Worm (Caenorhabditis elegans) whole organism, L1 larva: ENCODE measurements around the gene nep-6.

ENCODE experiments used
- C04F5.9 ChIP-seq: sonication (generic microtip); optimal IDR thresholded peaks from 2 replicates; lab custom pipeline; 2016; ENCODE audit warnings: missing genetic modification characterization, missing compliant biosample characterization
- C34B4.2 ChIP-seq: sonication (generic microtip); optimal IDR thresholded peaks from 2 replicates; lab custom pipeline; 2017; ENCODE audit warnings: mild to moderate bottlenecking, missing genetic modification characterization, missing compliant biosample characterization
- Y116A8C.19 ChIP-seq: sonication (generic microtip); optimal IDR thresholded peaks from 2 replicates; lab custom pipeline; 2016; ENCODE audit warnings: missing compliant biosample characterization, missing genetic modification characterization, borderline replicate concordance
- aly-2 ChIP-seq: fragments of 150-350 bp; optimal IDR thresholded peaks from 2 replicates; lab custom pipeline; 2014; ENCODE audit warnings: missing biosample characterization, missing genetic modification characterization
- ama-1 ChIP-seq: fragments of 150-350 bp; optimal IDR thresholded peaks from 2 replicates; lab custom pipeline; 2014
- ceh-8 ChIP-seq: fragments of 200-800 bp; sonication (Bioruptor generic); optimal IDR thresholded peaks from 2 replicates; lab custom pipeline; 2018; ENCODE audit warnings: mild to moderate bottlenecking, missing genetic modification characterization, moderate library complexity, missing compliant biosample characterization
- ceh-82 ChIP-seq, 3 experiments: fragments of 150-350 bp in 1 of 3; sonication (generic microtip) in 2 of 3; optimal IDR thresholded peaks; 2 replicates each; lab custom pipeline; 2014 to 2017; ENCODE audit warnings: missing biosample characterization in 3 of 3, missing genetic modification characterization in 3 of 3
- ceh-90 ChIP-seq: sonication (generic microtip); optimal IDR thresholded peaks from 2 replicates; lab custom pipeline; 2016; ENCODE audit warnings: missing genetic modification characterization, missing compliant biosample characterization
- dpl-1 ChIP-seq, 3 experiments: fragments of 150-350 bp in 2 of 3; sonication (generic microtip) in 1 of 3; optimal IDR thresholded peaks; 2 replicates each; lab custom pipeline; 2014 to 2017; ENCODE audit warnings: missing biosample characterization in 3 of 3, missing genetic modification characterization in 3 of 3, missing genetic modification reagents in 3 of 3
- dsc-1 ChIP-seq: sonication (generic microtip); optimal IDR thresholded peaks from 2 replicates; lab custom pipeline; 2016; ENCODE audit warnings: mild to moderate bottlenecking, missing genetic modification characterization, missing compliant biosample characterization
- efl-3 ChIP-seq: fragments of 200-800 bp; sonication (Bioruptor generic); optimal IDR thresholded peaks from 2 replicates; lab custom pipeline; 2018; ENCODE audit warnings: mild to moderate bottlenecking, missing genetic modification characterization, missing compliant biosample characterization
- egl-13 ChIP-seq: sonication (generic microtip); optimal IDR thresholded peaks from 2 replicates; lab custom pipeline; 2016; ENCODE audit warnings: missing genotype, missing genetic modification reagents, missing genetic modification characterization, missing compliant biosample characterization
- elt-2 ChIP-seq: sonication (generic microtip); optimal IDR thresholded peaks from 2 replicates; lab custom pipeline; 2016; ENCODE audit warnings: missing genetic modification characterization, mild to moderate bottlenecking, inconsistent platforms, missing compliant biosample characterization, missing genetic modification reagents
- ets-5 ChIP-seq: fragments of 200-800 bp; sonication (Bioruptor generic); IDR thresholded peaks from 2 replicates; pipeline ENCODE4 v1.3.6; 2022; ENCODE audit warnings: missing genetic modification characterization, missing compliant biosample characterization
- fkh-4 ChIP-seq: sonication (generic microtip); optimal IDR thresholded peaks from 2 replicates; lab custom pipeline; 2016; ENCODE audit warnings: missing compliant biosample characterization, missing genetic modification characterization, borderline replicate concordance
- fkh-8 ChIP-seq: sonication (generic microtip); optimal IDR thresholded peaks from 2 replicates; lab custom pipeline; 2016; ENCODE audit warnings: mild to moderate bottlenecking, missing genetic modification characterization, missing compliant biosample characterization
- fos-1 ChIP-seq: fragments of 150-350 bp; optimal IDR thresholded peaks from 2 replicates; lab custom pipeline; 2014; ENCODE audit warnings: missing biosample characterization, missing genetic modification characterization
- hlh-4 ChIP-seq: sonication (generic microtip); optimal IDR thresholded peaks from 2 replicates; lab custom pipeline; 2016; ENCODE audit warnings: mild to moderate bottlenecking, missing genetic modification characterization, missing compliant biosample characterization
- lin-14 ChIP-seq: fragments of 200-800 bp; sonication (Bioruptor generic); optimal IDR thresholded peaks from 2 replicates; lab custom pipeline; 2018; ENCODE audit warnings: mild to moderate bottlenecking, missing genetic modification characterization, moderate library complexity, missing compliant biosample characterization
- lin-39 ChIP-seq: fragments of 150-350 bp; optimal IDR thresholded peaks from 2 replicates; lab custom pipeline; 2014; ENCODE audit warnings: missing biosample characterization, missing genetic modification reagents, missing genetic modification characterization
- lir-3 ChIP-seq: sonication (generic microtip); optimal IDR thresholded peaks from 2 replicates; lab custom pipeline; 2016; ENCODE audit warnings: mild to moderate bottlenecking, missing genetic modification characterization, moderate library complexity, missing compliant biosample characterization; ENCODE audit not compliant: poor library complexity
- mef-2 ChIP-seq: fragments of 150-350 bp; optimal IDR thresholded peaks from 2 replicates; lab custom pipeline; 2014; ENCODE audit warnings: missing biosample characterization, missing genetic modification characterization
- mep-1 ChIP-seq: fragments of 150-350 bp; optimal IDR thresholded peaks from 2 replicates; lab custom pipeline; 2014; ENCODE audit warnings: missing biosample characterization, missing genetic modification characterization
- nhr-19 ChIP-seq: fragments of 200-800 bp; sonication (Bioruptor generic); conservative IDR thresholded peaks from 2 replicates; pipeline ENCODE4 v1.3.6; 2022; ENCODE audit warnings: missing genetic modification characterization, missing compliant biosample characterization
- nhr-20 ChIP-seq: sonication (generic microtip); optimal IDR thresholded peaks from 2 replicates; lab custom pipeline; 2016; ENCODE audit warnings: mild to moderate bottlenecking, missing genetic modification characterization, missing compliant biosample characterization
- nhr-237 ChIP-seq: fragments of 150-350 bp; optimal IDR thresholded peaks from 2 replicates; lab custom pipeline; 2014; ENCODE audit warnings: missing biosample characterization, missing genetic modification characterization
- nhr-47 ChIP-seq: sonication (generic microtip); optimal IDR thresholded peaks from 2 replicates; lab custom pipeline; 2016; ENCODE audit warnings: mild to moderate bottlenecking, missing genetic modification characterization, moderate library complexity, missing compliant biosample characterization
- nhr-77 ChIP-seq: fragments of 150-350 bp; optimal IDR thresholded peaks from 2 replicates; lab custom pipeline; 2014; ENCODE audit warnings: missing biosample characterization, missing genetic modification characterization
- nhr-84 ChIP-seq: sonication (generic microtip); optimal IDR thresholded peaks from 2 replicates; lab custom pipeline; 2017; ENCODE audit warnings: missing biosample characterization, missing genetic modification characterization
- nhr-85 ChIP-seq: sonication (generic microtip); peaks from one replicate; lab custom pipeline; 2016; ENCODE audit warnings: missing genetic modification characterization, inconsistent platforms, missing compliant biosample characterization
- nhr-90 ChIP-seq: sonication (generic microtip); optimal IDR thresholded peaks from 2 replicates; lab custom pipeline; 2016; ENCODE audit warnings: mild to moderate bottlenecking, missing genetic modification characterization, missing compliant biosample characterization; ENCODE audit not compliant: poor library complexity
- pag-3 ChIP-seq: sonication (generic microtip); optimal IDR thresholded peaks from 2 replicates; lab custom pipeline; 2017; ENCODE audit warnings: missing genetic modification characterization, mild to moderate bottlenecking, missing compliant biosample characterization, antibody characterized with exemption, borderline replicate concordance; ENCODE audit not compliant: insufficient read depth
- pqm-1 ChIP-seq: sonication (generic microtip); optimal IDR thresholded peaks from 3 replicates; lab custom pipeline; 2017; ENCODE audit warnings: missing biosample characterization, missing genetic modification characterization
- skn-1 ChIP-seq: fragments of 150-350 bp; optimal IDR thresholded peaks from 2 replicates; lab custom pipeline; 2014; ENCODE audit warnings: missing biosample characterization, missing genetic modification characterization
- snpc-4 ChIP-seq: fragments of 150-350 bp; optimal IDR thresholded peaks from 2 replicates; lab custom pipeline; 2014; ENCODE audit warnings: missing biosample characterization, missing genetic modification characterization
- sup-37 ChIP-seq: fragments of 200-800 bp; sonication (Bioruptor generic); optimal IDR thresholded peaks from 2 replicates; lab custom pipeline; 2018; ENCODE audit warnings: mild to moderate bottlenecking, missing genetic modification characterization, missing compliant biosample characterization
- swsn-7 ChIP-seq: sonication (generic microtip); optimal IDR thresholded peaks from 2 replicates; lab custom pipeline; 2016; ENCODE audit warnings: missing genetic modification characterization, missing compliant biosample characterization
- unc-30 ChIP-seq: sonication (generic microtip); optimal IDR thresholded peaks from 2 replicates; lab custom pipeline; 2017; ENCODE audit warnings: missing biosample characterization, missing genetic modification characterization
- unc-98 ChIP-seq: fragments of 200-800 bp; sonication (Bioruptor generic); IDR thresholded peaks from 2 replicates; pipeline ENCODE4 v1.3.6; 2022; ENCODE audit warnings: missing genetic modification characterization, missing compliant biosample characterization
- vab-15 ChIP-seq: sonication (generic microtip); optimal IDR thresholded peaks from 2 replicates; lab custom pipeline; 2017; ENCODE audit warnings: missing genotype, mild to moderate bottlenecking, missing genetic modification characterization, missing compliant biosample characterization
- xbp-1 ChIP-seq: sonication (generic microtip); optimal IDR thresholded peaks from 2 replicates; lab custom pipeline; 2016; ENCODE audit warnings: missing genetic modification characterization, missing compliant biosample characterization
- zag-1 ChIP-seq: fragments of 150-350 bp; optimal IDR thresholded peaks from 2 replicates; lab custom pipeline; 2014; ENCODE audit warnings: missing biosample characterization, missing genetic modification characterization
- zip-4 ChIP-seq: fragments of 200-800 bp; sonication (Bioruptor generic); optimal IDR thresholded peaks from 2 replicates; lab custom pipeline; 2018; ENCODE audit warnings: mild to moderate bottlenecking, missing genetic modification characterization, moderate library complexity, missing compliant biosample characterization

Gene nep-6

ce11 chrII:3378275-3378674, 38.4 kb upstream of the nep-6 start, which contains the start of gene Y49F6C.2:
Gene Y49F6C.2 (plus strand): TSS chrII:3378575.
- TF ChIP-seq nhr-90: no peak
- no peak for TF ChIP-seq pqm-1 (tag; lab: Kevin White, UChicago)
- no peak for TF ChIP-seq lin-39 (tag; lab: Kevin White, UChicago)
- no peak for TF ChIP-seq aly-2
- no peak for TF ChIP-seq fkh-8
- TF ChIP-seq ets-5 (GFP tag; lab: Robert Waterston, UW): no peak
- no peak for TF ChIP-seq egl-13
- no peak for TF ChIP-seq unc-98 (GFP tag; lab: Robert Waterston, UW)
- no peak for TF ChIP-seq nhr-47
- TF ChIP-seq lin-14 (GFP tag; lab: Kevin White, UChicago): no peak
- TF ChIP-seq swsn-7 (tag; lab: Kevin White, UChicago): no peak
- TF ChIP-seq nhr-85: no peak
- TF ChIP-seq C04F5.9 (tag; lab: Kevin White, UChicago): no peak
- TF ChIP-seq nhr-237 (tag; lab: Kevin White, UChicago): no peak
- TF ChIP-seq nhr-77 (tag; lab: Kevin White, UChicago): no peak
- TF ChIP-seq zag-1: no peak

ce11 chrII:3381510-3381909, 35.1 kb upstream of the nep-6 start, which contains the start of gene T06D4.1:
Gene T06D4.1 (plus strand): TSS chrII:3381830.
- TF ChIP-seq vab-15 (tag; lab: Kevin White, UChicago) (no peak), ceh-82 (tag; optimal IDR thresholded peaks at IDR 0.05; lab: Kevin White, UChicago) (no peak), nhr-84 (tag; lab: Kevin White, UChicago) (no peak), mef-2 (no peak), C34B4.2 (no peak), zag-1 (no peak), dsc-1 (tag; lab: Kevin White, UChicago) (no peak), lir-3 (tag; lab: Kevin White, UChicago) (no peak), xbp-1 (no peak), fkh-8 (no peak), ceh-8 (GFP tag; lab: Kevin White, UChicago) (no peak), zip-4 (GFP tag; lab: Kevin White, UChicago) (no peak), hlh-4 (no peak), nhr-20 (tag; lab: Kevin White, UChicago) (no peak)

DNA sequence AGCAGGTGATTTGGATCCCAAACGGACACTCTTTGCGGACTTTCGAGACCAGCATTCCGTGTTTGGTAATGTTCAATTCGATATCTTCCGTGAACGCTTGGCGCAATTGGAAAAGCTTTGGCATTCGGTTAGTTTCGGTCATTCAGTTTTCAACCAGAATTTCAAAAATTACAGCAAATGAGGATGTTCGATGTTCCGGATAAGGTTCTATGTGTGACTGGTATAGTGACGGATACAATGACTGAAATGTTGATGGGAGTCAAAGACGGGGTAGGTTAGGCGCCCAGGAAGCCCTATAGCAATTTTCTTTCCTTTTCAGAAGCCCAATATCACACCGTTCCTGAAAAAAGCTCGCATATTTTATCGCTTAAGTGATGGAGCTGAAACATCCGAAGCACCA, 33.5 kb upstream of the nep-6 start:
- no peak for TF ChIP-seq ama-1 (lab: Kevin White, UChicago)
- no peak for TF ChIP-seq fkh-4
- no peak for TF ChIP-seq C34B4.2
- no peak for TF ChIP-seq mep-1 (tag; lab: Kevin White, UChicago)
- TF ChIP-seq dpl-1 (GFP tag; optimal IDR thresholded peaks at IDR 0.05; lab: Kevin White, UChicago): no peak
- TF ChIP-seq pag-3 (tag; lab: Kevin White, UChicago): no peak
- no peak for TF ChIP-seq swsn-7 (tag; lab: Kevin White, UChicago)
- TF ChIP-seq sup-37: no peak
- TF ChIP-seq skn-1 (tag; lab: Kevin White, UChicago): no peak
- TF ChIP-seq fos-1 (tag; lab: Kevin White, UChicago): no peak
- TF ChIP-seq nhr-19: no peak
- no peak for TF ChIP-seq elt-2 (tag; lab: Kevin White, UChicago)
- no peak for TF ChIP-seq unc-30 (tag; lab: Kevin White, UChicago)
- no peak for TF ChIP-seq ceh-90 (tag; lab: Kevin White, UChicago)
- TF ChIP-seq Y116A8C.19 (tag; lab: Kevin White, UChicago): no peak
- no peak for TF ChIP-seq efl-3 (GFP tag; lab: Kevin White, UChicago)
- no peak for TF ChIP-seq snpc-4 (tag; lab: Kevin White, UChicago)
- TF ChIP-seq, all 84 proteins: peak for 0
